Worm (Caenorhabditis elegans) whole organism, L1 larva: ENCODE results near the gene W10C6.2.

Source experiments
- ces-1 ChIP-seq: fragments of 150-350 bp; optimal IDR thresholded peaks from 2 replicates; lab custom pipeline; 2014; ENCODE audit warnings: missing biosample characterization, missing genetic modification reagents, missing genetic modification characterization
- elt-3 ChIP-seq, 6 experiments: fragments of 150-350 bp in 1 of 6; sonication (generic microtip); optimal IDR thresholded peaks; 2 replicates each; lab custom pipeline; 2017 to 2018; ENCODE audit warnings: missing biosample characterization in 6 of 6, missing genetic modification characterization in 6 of 6, inconsistent platforms in 1 of 6
- nhr-12 ChIP-seq: sonication (generic microtip); optimal IDR thresholded peaks from 2 replicates; lab custom pipeline; 2017; ENCODE audit warnings: missing biosample characterization, missing genetic modification characterization
- nhr-77 ChIP-seq: fragments of 150-350 bp; optimal IDR thresholded peaks from 2 replicates; lab custom pipeline; 2014; ENCODE audit warnings: missing biosample characterization, missing genetic modification characterization
- pag-3 ChIP-seq: sonication (generic microtip); optimal IDR thresholded peaks from 2 replicates; lab custom pipeline; 2017; ENCODE audit warnings: missing genetic modification characterization, mild to moderate bottlenecking, missing compliant biosample characterization, antibody characterized with exemption, borderline replicate concordance; ENCODE audit not compliant: insufficient read depth
- unc-62 ChIP-seq: fragments of 150-350 bp; optimal IDR thresholded peaks from 2 replicates; lab custom pipeline; 2014; ENCODE audit warnings: missing biosample characterization, missing genetic modification reagents, missing genetic modification characterization
- unc-86 ChIP-seq: sonication (generic microtip); optimal IDR thresholded peaks from 2 replicates; lab custom pipeline; 2016; ENCODE audit warnings: missing genetic modification characterization, missing compliant biosample characterization
- xbp-1 ChIP-seq: sonication (generic microtip); optimal IDR thresholded peaks from 2 replicates; lab custom pipeline; 2016; ENCODE audit warnings: missing genetic modification characterization, missing compliant biosample characterization
- ztf-11 ChIP-seq, 2 experiments: sonication (generic microtip); optimal IDR thresholded peaks; 2 replicates each; lab custom pipeline; 2016 to 2017; ENCODE audit warnings: missing genetic modification characterization in 2 of 2, missing biosample characterization in 1 of 2, missing compliant biosample characterization in 1 of 2

ce11 chrII:11155400-11155799 is 33.7 kb upstream of the W10C6.2 start:
- no peak for TF ChIP-seq ztf-11 (tag; optimal IDR thresholded peaks at IDR 0.05; lab: Kevin White, UChicago)
- no peak for TF ChIP-seq unc-62
- no peak for TF ChIP-seq xbp-1 (tag; lab: Kevin White, UChicago)
- TF ChIP-seq nhr-12 (tag; lab: Kevin White, UChicago), result no peak
- TF ChIP-seq ces-1 (GFP tag; lab: Kevin White, UChicago), result no peak
- no peak for TF ChIP-seq nhr-77 (tag; lab: Kevin White, UChicago)
- no peak for TF ChIP-seq elt-3 (tag; optimal IDR thresholded peaks at IDR 0.05; lab: Kevin White, UChicago)
- TF ChIP-seq pag-3 (tag; lab: Kevin White, UChicago), result no peak
- no peak for TF ChIP-seq unc-86 (tag; lab: Kevin White, UChicago)
